Worm (Caenorhabditis elegans) whole organism, midembryonic: ENCODE measurements around the gene K06A4.7.

ENCODE experiments used
- cog-1 ChIP-seq: sonication (generic microtip); optimal IDR thresholded peaks from 2 replicates; lab custom pipeline; 2016; ENCODE audit warnings: missing genetic modification characterization, missing compliant biosample characterization
- flt-1 ChIP-seq: fragments of 200-800 bp; sonication (Bioruptor generic); IDR thresholded peaks from 2 replicates; pipeline ENCODE4 v1.3.6; 2022; ENCODE audit warnings: missing genetic modification characterization, missing compliant biosample characterization
- med-1 ChIP-seq: sonication (generic microtip); optimal IDR thresholded peaks from 2 replicates; lab custom pipeline; 2017; ENCODE audit warnings: missing genetic modification characterization, mild to moderate bottlenecking, missing compliant biosample characterization, antibody characterized with exemption, missing genetic modification reagents; ENCODE audit not compliant: insufficient read depth
- ztf-29 ChIP-seq: fragments of 200-800 bp; sonication (Bioruptor generic); IDR thresholded peaks from 2 replicates; pipeline ENCODE4 v1.3.6; 2022; ENCODE audit warnings: missing genetic modification reagents, missing genetic modification characterization, missing compliant biosample characterization

DNA sequence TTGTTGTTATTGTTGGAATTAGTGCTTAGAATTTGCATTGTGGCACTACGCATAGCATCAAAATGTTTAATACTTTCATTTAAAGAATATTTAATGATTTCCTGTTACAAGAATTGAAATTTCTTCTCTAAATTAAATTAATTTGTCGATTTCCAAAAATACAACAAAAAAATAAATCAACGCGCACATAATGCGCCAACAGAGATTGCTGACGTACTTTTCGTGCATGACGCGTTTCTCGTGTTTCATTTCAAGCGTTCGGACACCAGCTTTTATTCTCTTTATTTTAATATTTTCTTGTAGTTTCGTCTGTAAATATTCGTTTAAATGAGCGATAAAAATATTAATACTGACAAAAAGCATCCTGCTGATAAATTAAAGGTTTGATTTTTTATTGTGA lies 22.3 kb upstream of the K06A4.7 start, which contains the start of gene eif-2Bdelta:
- TF ChIP-seq flt-1 = no peak
- TF ChIP-seq ztf-29 (GFP tag; lab: Robert Waterston, UW) = no peak
- no peak for TF ChIP-seq cog-1 (tag; lab: Kevin White, UChicago)
- no peak for TF ChIP-seq med-1 (GFP tag; lab: Kevin White, UChicago)
